Worm (Caenorhabditis elegans): Measurements from ENCODE around the gene kmo-2.

DNA sequence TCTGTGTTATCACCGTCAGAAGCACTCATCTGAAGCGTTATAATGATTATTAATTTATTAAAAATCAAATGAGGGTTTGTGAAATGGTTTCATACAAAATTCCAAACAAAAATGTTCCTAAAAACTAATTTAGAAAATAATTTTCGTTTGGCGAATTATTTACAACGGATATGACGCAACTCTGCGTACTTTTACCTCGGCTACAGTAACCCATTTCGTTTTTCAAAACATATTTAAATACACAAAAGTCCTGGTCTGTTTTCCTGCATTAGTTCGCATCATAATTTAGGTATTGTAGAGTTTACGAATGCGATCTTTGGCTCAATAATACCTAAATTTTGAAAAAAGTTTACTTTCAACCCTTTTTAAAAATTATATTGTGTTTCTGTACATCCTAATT is 8.6 kb downstream of the kmo-2 start, which contains the start of gene R07B7.2:
- no peak for TF ChIP-seq ets-7 (tag; optimal IDR thresholded peaks at IDR 0.05)
- TF ChIP-seq ama-1 (optimal IDR thresholded peaks at IDR 0.05) = no peak
- TF ChIP-seq F13C5.2 (tag; optimal IDR thresholded peaks at IDR 0.05) = no peak
- no peak for TF ChIP-seq tbx-11 (GFP tag; IDR thresholded peaks at IDR 0.05)
- no peak for TF ChIP-seq sea-1 (GFP tag; conservative IDR thresholded peaks at IDR 0.05)

All from whole organism, early embryonic.